Fruit fly (Drosophila melanogaster): ENCODE data around the gene CG11381.

The CG11381 gene

dm6 chrX:1209251-1210020 lies 5.9 kb downstream of the CG11381 start, which contains the start of gene CG11382 (continued):
- TF ChIP-seq dmrt99B (tag; optimal IDR thresholded peaks at IDR 0.05), result peak; percentile 12
- peak; percentile 92 for TF ChIP-seq Blimp-1 (GFP tag; optimal IDR thresholded peaks at IDR 0.05)
- TF ChIP-seq HmgZ (tag; optimal IDR thresholded peaks at IDR 0.05), result no peak
- TF ChIP-seq cato (GFP tag; optimal IDR thresholded peaks at IDR 0.05; ENCODE audit: borderline replicate concordance), result no peak
- no peak for TF ChIP-seq insv (GFP tag; optimal IDR thresholded peaks at IDR 0.05)
- no peak for TF ChIP-seq CG15601 (tag; optimal IDR thresholded peaks at IDR 0.05)
- TF ChIP-seq Trl (optimal IDR thresholded peaks at IDR 0.05), result peak; percentile 10 to 57
- no peak for TF ChIP-seq Trl (GFP tag; optimal IDR thresholded peaks at IDR 0.05)
- TF ChIP-seq ind (GFP tag; optimal IDR thresholded peaks at IDR 0.05), result no peak
- TF ChIP-seq tgo (GFP tag; IDR thresholded peaks at IDR 0.05), result no peak
- TF ChIP-seq CG10431 (GFP tag; optimal IDR thresholded peaks at IDR 0.05), result no peak
- no peak for TF ChIP-seq gfzf (GFP tag; optimal IDR thresholded peaks at IDR 0.05)
- TF ChIP-seq Awh (GFP tag; IDR thresholded peaks at IDR 0.05), result no peak
- peak; percentile 15 for TF ChIP-seq CG15696 (tag; optimal IDR thresholded peaks at IDR 0.05)
- no peak for TF ChIP-seq CG16815 (GFP tag; optimal IDR thresholded peaks at IDR 0.05)
- no peak for TF ChIP-seq CG10543 (GFP tag; optimal IDR thresholded peaks at IDR 0.05)
- TF ChIP-seq Fer1 (GFP tag; optimal IDR thresholded peaks at IDR 0.05), result no peak
- no peak for TF ChIP-seq Ptx1 (GFP tag; IDR thresholded peaks at IDR 0.05)
- TF ChIP-seq scrt (GFP tag; optimal IDR thresholded peaks at IDR 0.05), result no peak
- TF ChIP-seq CG1832 (GFP tag; optimal IDR thresholded peaks at IDR 0.05), result no peak
- no peak for TF ChIP-seq ac (GFP tag; optimal IDR thresholded peaks at IDR 0.05)
- TF ChIP-seq CG17359 (tag; optimal IDR thresholded peaks at IDR 0.05), result no peak
- TF ChIP-seq CG4707 (GFP tag; optimal IDR thresholded peaks at IDR 0.05), result peak; percentile 78
- TF ChIP-seq CG16813 (GFP tag; IDR thresholded peaks at IDR 0.05; ENCODE audit: partially characterized antibody), result no peak
- no peak for TF ChIP-seq CG4617 (GFP tag; optimal IDR thresholded peaks at IDR 0.05; ENCODE audit: borderline replicate concordance)
- no peak for TF ChIP-seq Antp (GFP tag; optimal IDR thresholded peaks at IDR 0.05)
- no peak for TF ChIP-seq CG13424 (tag; optimal IDR thresholded peaks at IDR 0.05)
- peak; percentile 3 for TF ChIP-seq nerfin-1 (tag; optimal IDR thresholded peaks at IDR 0.05)
- no peak for TF ChIP-seq Hr51 (GFP tag; optimal IDR thresholded peaks at IDR 0.05)

- TF ChIP-seq sens (GFP tag), result peak; percentile 73
- TF ChIP-seq nerfin-2 (GFP tag; IDR thresholded peaks at IDR 0.05; ENCODE audit: partially characterized antibody), result peak; percentile 51; the same call in 1 of the 2 replicates
- peak; percentile 78 for TF ChIP-seq CG42726 (GFP tag; IDR thresholded peaks at IDR 0.05; ENCODE audit: partially characterized antibody)
- TF ChIP-seq CG9727 (GFP tag; optimal IDR thresholded peaks at IDR 0.05), result no peak
- no peak for TF ChIP-seq hth (optimal IDR thresholded peaks at IDR 0.05)
- peak; percentile 82 for TF ChIP-seq MBD-R2 (GFP tag; IDR thresholded peaks at IDR 0.05)
- TF ChIP-seq disco-r (GFP tag; optimal IDR thresholded peaks at IDR 0.05), result no peak
- TF ChIP-seq gt (GFP tag; IDR thresholded peaks at IDR 0.05), result no peak
- TF ChIP-seq CG17612 (GFP tag; IDR thresholded peaks at IDR 0.05), result no peak
- no peak for TF ChIP-seq CG12659 (GFP tag; optimal IDR thresholded peaks at IDR 0.05)
- no peak for TF ChIP-seq tgo (GFP tag; IDR thresholded peaks at IDR 0.05)
- TF ChIP-seq CG17802 (tag; optimal IDR thresholded peaks at IDR 0.05), result peak; percentile 50
- TF ChIP-seq CG12769 (tag; optimal IDR thresholded peaks at IDR 0.05), result no peak
- no peak for TF ChIP-seq CG9817 (tag; optimal IDR thresholded peaks at IDR 0.05)
- peak; percentile 19 for TF ChIP-seq CG2712 (tag; optimal IDR thresholded peaks at IDR 0.05)
- no peak for TF ChIP-seq CG9609 (GFP tag; optimal IDR thresholded peaks at IDR 0.05)
- no peak for TF ChIP-seq CG7556 (GFP tag; optimal IDR thresholded peaks at IDR 0.05)
- no peak for TF ChIP-seq CG14014 (GFP tag; IDR thresholded peaks at IDR 0.05)
- 0 out of 4 replicates have a peak, but pooled peaks have one; percentile 69 for TF ChIP-seq chinmo (GFP tag; IDR thresholded peaks at IDR 0.05; ENCODE audit: partially characterized antibody)
- peak; percentile 77; the same call in 1 of the 2 replicates for TF ChIP-seq hbn (GFP tag; IDR thresholded peaks at IDR 0.05; ENCODE audit: partially characterized antibody)
- TF ChIP-seq pb (GFP tag; optimal IDR thresholded peaks at IDR 0.05), result no peak
- peak; percentile 82 for TF ChIP-seq E2f2 (GFP tag; IDR thresholded peaks at IDR 0.05)
Observed at dm6 chrX:1215000-1215399, 11.4 kb downstream of the CG11381 start, which contains the start of gene CG11398. CG11398 (minus strand) TSS chrX:1215156.
